Worm (Caenorhabditis elegans): ENCODE results near the gene F25D1.5.
A peak's percentile ranks its signal among the peaks of the same experiment; 100 is the strongest.

The F25D1.5 gene

ce11 chrV:10525902-10526301 lies 20.7 kb downstream of the F25D1.5 start, which contains the start of the genes C35A5.8 and hda-11 (continued):
- no peak for TF ChIP-seq unc-30 (tag; optimal IDR thresholded peaks at IDR 0.05)
- TF ChIP-seq jun-1 (tag; optimal IDR thresholded peaks at IDR 0.05) = no peak
- TF ChIP-seq efl-1 (optimal IDR thresholded peaks at IDR 0.05) = peak; percentile 71 to 77
- TF ChIP-seq efl-1 (GFP tag; optimal IDR thresholded peaks at IDR 0.05 in 1 of 2) = peak; percentile 71 to 97
- no peak for TF ChIP-seq nhr-28 (tag; optimal IDR thresholded peaks at IDR 0.05)
- TF ChIP-seq ceh-63 (GFP tag; optimal IDR thresholded peaks at IDR 0.05) = peak; percentile 59
- TF ChIP-seq ztf-4 (tag; optimal IDR thresholded peaks at IDR 0.05) = peak; percentile 34
- no peak for TF ChIP-seq egl-27 (tag; optimal IDR thresholded peaks at IDR 0.05)
- TF ChIP-seq egl-13 (tag; optimal IDR thresholded peaks at IDR 0.05) = peak; percentile 84
- TF ChIP-seq dsc-1 (tag; optimal IDR thresholded peaks at IDR 0.05) = peak; percentile 88
- TF ChIP-seq fkh-8 (tag; optimal IDR thresholded peaks at IDR 0.05) = peak; percentile 66
- peak; percentile 88 for TF ChIP-seq nhr-71 (tag; optimal IDR thresholded peaks at IDR 0.05)
- peak; percentile 41 for TF ChIP-seq efl-3 (GFP tag; optimal IDR thresholded peaks at IDR 0.05)
- no peak for TF ChIP-seq ets-5 (GFP tag; IDR thresholded peaks at IDR 0.05)
- peak in 1 of 6 experiments; percentile 22 for TF ChIP-seq elt-3 (tag; optimal IDR thresholded peaks at IDR 0.05)
- peak; percentile 91 for TF ChIP-seq fkh-4 (tag; optimal IDR thresholded peaks at IDR 0.05; ENCODE audit: borderline replicate concordance)
- TF ChIP-seq nhr-12 (tag; optimal IDR thresholded peaks at IDR 0.05) = no peak
- peak; percentile 92 for TF ChIP-seq nhr-85 (tag)
- TF ChIP-seq pqm-1 (tag; optimal IDR thresholded peaks at IDR 0.05) = no peak
- TF ChIP-seq snu-23 (GFP tag; optimal IDR thresholded peaks at IDR 0.05) = peak; percentile 86
- TF ChIP-seq elt-2 (tag; optimal IDR thresholded peaks at IDR 0.05) = peak; percentile 79
- peak; percentile 59 for TF ChIP-seq grh-1 (GFP tag; IDR thresholded peaks at IDR 0.05)
- TF ChIP-seq aha-1 (tag; optimal IDR thresholded peaks at IDR 0.05) = no peak
- peak; percentile 8 for TF ChIP-seq lin-15B (tag; optimal IDR thresholded peaks at IDR 0.05)
- TF ChIP-seq fos-1 (tag; optimal IDR thresholded peaks at IDR 0.05) = peak; percentile 20
- TF ChIP-seq pax-3 (tag; optimal IDR thresholded peaks at IDR 0.05) = peak; percentile 82
- peak; percentile 91 for TF ChIP-seq nhr-90 (tag; optimal IDR thresholded peaks at IDR 0.05; ENCODE audit: poor library complexity)
- TF ChIP-seq fkh-10 (GFP tag; optimal IDR thresholded peaks at IDR 0.05) = no peak
- TF ChIP-seq C34B4.2 (tag; optimal IDR thresholded peaks at IDR 0.05) = no peak
- TF ChIP-seq unc-130 (tag; optimal IDR thresholded peaks at IDR 0.05) = peak; percentile 51
- TF ChIP-seq unc-98 (GFP tag; IDR thresholded peaks at IDR 0.05) = peak; percentile 79
- TF ChIP-seq ama-1 (optimal IDR thresholded peaks at IDR 0.05) = no peak

ce11 chrV:10516702-10517101 lies 29.9 kb downstream of the F25D1.5 start:
- TF ChIP-seq lin-14 (GFP tag; optimal IDR thresholded peaks at IDR 0.05) (peak; percentile 24), elt-2 (tag; optimal IDR thresholded peaks at IDR 0.05) (no peak), egl-27 (tag; optimal IDR thresholded peaks at IDR 0.05) (no peak), lin-15B (tag; optimal IDR thresholded peaks at IDR 0.05) (no peak), nhr-85 (tag) (no peak), unc-86 (tag; optimal IDR thresholded peaks at IDR 0.05) (no peak), lin-13 (GFP tag; optimal IDR thresholded peaks at IDR 0.05) (no peak), egl-13 (tag; optimal IDR thresholded peaks at IDR 0.05) (no peak), fkh-10 (GFP tag; optimal IDR thresholded peaks at IDR 0.05) (peak; percentile 51)

ce11 chrV:10514271-10514670 lies 32.3 kb downstream of the F25D1.5 start, which contains the start of gene dmsr-8:
Gene dmsr-8, minus strand, starts transcription at chrV:10514371.
- TF ChIP-seq sptf-1 (tag; optimal IDR thresholded peaks at IDR 0.05) = no peak
- no peak for TF ChIP-seq nhr-20 (tag; optimal IDR thresholded peaks at IDR 0.05)
- no peak for TF ChIP-seq vab-15 (tag; optimal IDR thresholded peaks at IDR 0.05)

- TF ChIP-seq skn-1 (tag; optimal IDR thresholded peaks at IDR 0.05) = peak; percentile 4
- no peak for TF ChIP-seq nhr-85 (tag)
- TF ChIP-seq lin-14 (GFP tag; optimal IDR thresholded peaks at IDR 0.05) = peak; percentile 30
- TF ChIP-seq nhr-71 (tag; optimal IDR thresholded peaks at IDR 0.05) = peak; percentile 20
- no peak for TF ChIP-seq ceh-8 (GFP tag; optimal IDR thresholded peaks at IDR 0.05)
- peak; percentile 22 for TF ChIP-seq rnt-1 (tag; optimal IDR thresholded peaks at IDR 0.05)
- TF ChIP-seq C34B4.2 (tag; optimal IDR thresholded peaks at IDR 0.05) = no peak
- TF ChIP-seq grh-1 (GFP tag; IDR thresholded peaks at IDR 0.05) = no peak
- TF ChIP-seq C04F5.9 (tag; optimal IDR thresholded peaks at IDR 0.05) = no peak
- no peak for TF ChIP-seq ceh-82 (tag; optimal IDR thresholded peaks at IDR 0.05)
- TF ChIP-seq nhr-20 (tag; optimal IDR thresholded peaks at IDR 0.05) = peak; percentile 5
- no peak for TF ChIP-seq tlp-1 (tag; optimal IDR thresholded peaks at IDR 0.05)
- TF ChIP-seq hpl-2 (GFP tag; optimal IDR thresholded peaks at IDR 0.05) = no peak
- TF ChIP-seq lin-39 (tag; optimal IDR thresholded peaks at IDR 0.05) = no peak
- no peak for TF ChIP-seq mdl-1 (tag; optimal IDR thresholded peaks at IDR 0.05)
- TF ChIP-seq ztf-4 (tag; optimal IDR thresholded peaks at IDR 0.05) = no peak
- TF ChIP-seq zip-4 (GFP tag; optimal IDR thresholded peaks at IDR 0.05) = no peak
- peak; percentile 30 for TF ChIP-seq blmp-1 (tag; optimal IDR thresholded peaks at IDR 0.05)
Measured at ce11 chrV:10508855-10509254, 37.7 kb downstream of the F25D1.5 start, which contains the start of gene C35A5.6. Gene C35A5.6, plus strand, starts transcription at chrV:10509137.
